Fruit fly (Drosophila melanogaster) whole organism, embryonic: ENCODE measurements around the gene Ir87a.
A peak's percentile ranks its signal among the peaks of the same experiment; 100 is the strongest.

Experiments used
- B-H2 ChIP-seq: fragments of 200-800 bp; sonication (Bioruptor generic); optimal IDR thresholded peaks from 2 replicates; lab custom pipeline; 2018; ENCODE audit warnings: missing biosample characterization, mild to moderate bottlenecking, missing genetic modification characterization
- CG10267 ChIP-seq: fragments of 200-800 bp; sonication (Bioruptor generic); optimal IDR thresholded peaks from 2 replicates; lab custom pipeline; 2018; ENCODE audit warnings: missing biosample characterization, mild to moderate bottlenecking, missing genetic modification characterization, moderate library complexity
- CG11247 ChIP-seq: fragments of 200-800 bp; sonication (Bioruptor generic); IDR thresholded peaks from 2 replicates; pipeline ENCODE4 v1.3.6; 2022; ENCODE audit warnings: missing biosample characterization, missing genetic modification characterization
- CG12744 ChIP-seq: fragments of 200-800 bp; sonication (Bioruptor generic); optimal IDR thresholded peaks from 2 replicates; lab custom pipeline; 2016; ENCODE audit warnings: missing biosample characterization, missing genetic modification characterization
- CG12769 ChIP-seq: fragments of 200-800 bp; sonication (Bioruptor generic); optimal IDR thresholded peaks from 2 replicates; lab custom pipeline; 2019; ENCODE audit warnings: missing biosample characterization, mild to moderate bottlenecking, missing genetic modification characterization, moderate library complexity
- CG13296 ChIP-seq: fragments of 200-800 bp; sonication (Bioruptor generic); optimal IDR thresholded peaks from 3 replicates; lab custom pipeline; 2018; ENCODE audit warnings: missing biosample characterization, mild to moderate bottlenecking, missing genetic modification characterization
- CG13775 ChIP-seq: fragments of 200-800 bp; sonication (Bioruptor generic); optimal IDR thresholded peaks from 3 replicates; lab custom pipeline; 2017; ENCODE audit warnings: missing biosample characterization, mild to moderate bottlenecking, missing genetic modification characterization
- CG1529 ChIP-seq: fragments of 200-800 bp; sonication (Bioruptor generic); optimal IDR thresholded peaks from 3 replicates; lab custom pipeline; 2018; ENCODE audit warnings: missing biosample characterization, missing genetic modification characterization
- CG15479 ChIP-seq: fragments of 200-800 bp; sonication (Bioruptor generic); optimal IDR thresholded peaks from 3 replicates; lab custom pipeline; 2019; ENCODE audit warnings: missing biosample characterization, mild to moderate bottlenecking, missing genetic modification characterization, moderate library complexity
- CG15514 ChIP-seq: fragments of 200-800 bp; sonication (Bioruptor generic); optimal IDR thresholded peaks from 3 replicates; lab custom pipeline; 2017; ENCODE audit warnings: missing biosample characterization, missing genetic modification characterization, mild to moderate bottlenecking, moderate library complexity, missing genetic modification reagents
- CG18011 ChIP-seq: fragments of 200-800 bp; sonication (Bioruptor generic); optimal IDR thresholded peaks from 2 replicates; lab custom pipeline; 2017; ENCODE audit warnings: missing biosample characterization, missing genetic modification characterization, mild to moderate bottlenecking, moderate library complexity, missing genotype
- CG18764 ChIP-seq: fragments of 200-800 bp; sonication (Bioruptor generic); optimal IDR thresholded peaks from 3 replicates; lab custom pipeline; 2016; ENCODE audit warnings: missing biosample characterization, missing genetic modification characterization
- CG3407 ChIP-seq: fragments of 200-800 bp; sonication (Bioruptor generic); optimal IDR thresholded peaks from 2 replicates; lab custom pipeline; 2018; ENCODE audit warnings: missing biosample characterization, mild to moderate bottlenecking, missing genetic modification characterization
- CG4360 ChIP-seq: fragments of 200-800 bp; sonication (Bioruptor generic); IDR thresholded peaks from 2 replicates; pipeline ENCODE4 v1.3.6; 2022; ENCODE audit warnings: missing biosample characterization, missing genetic modification characterization
- CG5180 ChIP-seq: fragments of 200-800 bp; sonication (Bioruptor generic); optimal IDR thresholded peaks from 3 replicates; lab custom pipeline; 2017; ENCODE audit warnings: missing biosample characterization, missing genetic modification characterization, mild to moderate bottlenecking, moderate library complexity, missing genetic modification reagents
- CG6813 ChIP-seq: fragments of 200-800 bp; sonication (Bioruptor generic); optimal IDR thresholded peaks from 2 replicates; lab custom pipeline; 2017; ENCODE audit warnings: missing biosample characterization, missing genetic modification characterization, mild to moderate bottlenecking, moderate library complexity, missing genetic modification reagents
- CG9215 ChIP-seq: fragments of 200-800 bp; sonication (Bioruptor generic); IDR thresholded peaks from 2 replicates; pipeline ENCODE4 v1.3.6; 2022; ENCODE audit warnings: missing biosample characterization, missing genetic modification characterization
- CG9609 ChIP-seq: fragments of 200-800 bp; sonication (Bioruptor generic); optimal IDR thresholded peaks from 3 replicates; lab custom pipeline; 2016; ENCODE audit warnings: missing biosample characterization, missing genetic modification characterization
- CG9932 ChIP-seq: fragments of 200-800 bp; sonication (Bioruptor generic); IDR thresholded peaks from 2 replicates; pipeline ENCODE4 v1.3.6; 2022; ENCODE audit warnings: missing biosample characterization, missing genetic modification characterization
- Dll ChIP-seq: fragments of 200-800 bp; sonication (Bioruptor generic); IDR thresholded peaks from 4 replicates; pipeline ENCODE4 v1.3.6; 2022; ENCODE audit warnings: missing biosample characterization, missing genetic modification characterization; ENCODE audit not compliant: partially characterized antibody
- Gug ChIP-seq: fragments of 200-800 bp; sonication (Bioruptor generic); IDR thresholded peaks from 4 replicates; pipeline ENCODE4 v1.3.6; 2022; ENCODE audit warnings: missing biosample characterization, missing genetic modification characterization
- Lhr ChIP-seq: fragments of 200-800 bp; sonication (Bioruptor generic); optimal IDR thresholded peaks from 3 replicates; lab custom pipeline; 2017; ENCODE audit warnings: mild to moderate bottlenecking, missing biosample characterization, missing genetic modification reagents, missing genetic modification characterization
- Sin3A ChIP-seq: fragments of >200 bp; optimal IDR thresholded peaks from 2 replicates; lab custom pipeline; 2018
- Stat92E ChIP-seq, 3 experiments: fragments of >200 bp in 2 of 3; fragments of 200-800 bp in 1 of 3; sonication (Bioruptor generic) in 1 of 3; optimal IDR thresholded peaks; 2 replicates each; lab custom pipeline; 2017 to 2019; ENCODE audit warnings: missing biosample characterization in 3 of 3, missing genetic modification characterization in 3 of 3, mild to moderate bottlenecking in 1 of 3, moderate library complexity in 1 of 3
- Taf1 ChIP-seq: fragments of 200-800 bp; sonication (Bioruptor generic); IDR thresholded peaks from 2 replicates; pipeline ENCODE4 v1.3.6; 2022; ENCODE audit warnings: missing biosample characterization, missing genetic modification characterization
- YL-1 ChIP-seq: fragments of 200-800 bp; sonication (Bioruptor generic); optimal IDR thresholded peaks from 3 replicates; lab custom pipeline; 2017; ENCODE audit warnings: missing biosample characterization, mild to moderate bottlenecking, missing genetic modification characterization
- ara ChIP-seq: fragments of 200-800 bp; sonication (Bioruptor generic); IDR thresholded peaks from 2 replicates; pipeline ENCODE4 v1.3.6; 2022; ENCODE audit warnings: missing biosample characterization, missing genetic modification characterization
- bsh ChIP-seq, 2 experiments: fragments of 200-800 bp; sonication (Bioruptor generic); optimal IDR thresholded peaks; 2 replicates each; lab custom pipeline; 2017 to 2018; ENCODE audit warnings: mild to moderate bottlenecking in 2 of 2, missing biosample characterization in 2 of 2, missing genetic modification characterization in 2 of 2, moderate library complexity in 1 of 2
- cato ChIP-seq: fragments of 200-800 bp; sonication (Bioruptor generic); optimal IDR thresholded peaks from 2 replicates; lab custom pipeline; 2016; ENCODE audit warnings: missing biosample characterization, missing genetic modification characterization, borderline replicate concordance
- caup ChIP-seq: fragments of 200-800 bp; sonication (Bioruptor generic); optimal IDR thresholded peaks from 3 replicates; lab custom pipeline; 2017; ENCODE audit warnings: missing biosample characterization, mild to moderate bottlenecking, missing genetic modification characterization, moderate library complexity; ENCODE audit not compliant: severe bottlenecking
- corto ChIP-seq: fragments of 200-800 bp; sonication (Bioruptor generic); optimal IDR thresholded peaks from 2 replicates; lab custom pipeline; 2016; ENCODE audit warnings: missing biosample characterization, mild to moderate bottlenecking, missing genetic modification characterization, moderate library complexity
- da ChIP-seq: fragments of 200-800 bp; sonication (Bioruptor generic); optimal IDR thresholded peaks from 2 replicates; lab custom pipeline; 2016; ENCODE audit warnings: missing biosample characterization, missing genetic modification characterization
- fd3F ChIP-seq: fragments of 200-800 bp; sonication (Bioruptor generic); optimal IDR thresholded peaks from 2 replicates; lab custom pipeline; 2018; ENCODE audit warnings: missing biosample characterization, mild to moderate bottlenecking, missing genetic modification characterization, moderate library complexity
- gcm2 ChIP-seq: fragments of 200-800 bp; sonication (Bioruptor generic); optimal IDR thresholded peaks from 2 replicates; lab custom pipeline; 2016; ENCODE audit warnings: missing biosample characterization, missing genetic modification characterization
- gro ChIP-seq: fragments of 200-800 bp; sonication (Bioruptor generic); optimal IDR thresholded peaks from 2 replicates; lab custom pipeline; 2016; ENCODE audit warnings: missing biosample characterization, missing genetic modification characterization
- gt ChIP-seq: fragments of 200-800 bp; sonication (Bioruptor generic); IDR thresholded peaks from 2 replicates; pipeline ENCODE4 v1.3.6; 2022; ENCODE audit warnings: missing biosample characterization, missing genetic modification characterization
- mam ChIP-seq: fragments of 200-800 bp; sonication (Bioruptor generic); optimal IDR thresholded peaks from 3 replicates; lab custom pipeline; 2016; ENCODE audit warnings: missing biosample characterization, missing genetic modification characterization
- nerfin-1 ChIP-seq: fragments of 200-800 bp; sonication (Bioruptor generic); optimal IDR thresholded peaks from 3 replicates; lab custom pipeline; 2019; ENCODE audit warnings: missing biosample characterization, mild to moderate bottlenecking, missing genetic modification characterization, moderate library complexity
- onecut ChIP-seq: fragments of 200-800 bp; sonication (Bioruptor generic); IDR thresholded peaks from 2 replicates; pipeline ENCODE4 v1.3.6; 2022; ENCODE audit warnings: missing biosample characterization, missing genetic modification characterization
- pan ChIP-seq, 4 experiments: fragments of >200 bp in 3 of 4; fragments of 200-800 bp in 1 of 4; sonication (Bioruptor generic) in 1 of 4; optimal IDR thresholded peaks in 3 of 4; IDR thresholded peaks in 1 of 4; 2 replicates each; pipeline versions ENCODE4 v1.3.6 to Lab custom; 2017 to 2022; ENCODE audit warnings: missing biosample characterization in 2 of 4, missing genetic modification characterization in 2 of 4, mixed read lengths in 1 of 4
- pfk ChIP-seq: fragments of 200-800 bp; sonication (Bioruptor generic); optimal IDR thresholded peaks from 2 replicates; lab custom pipeline; 2018; ENCODE audit warnings: missing biosample characterization, mild to moderate bottlenecking, missing genetic modification characterization, moderate library complexity
- shn ChIP-seq: fragments of 200-800 bp; sonication (Bioruptor generic); optimal IDR thresholded peaks from 3 replicates; lab custom pipeline; 2016; ENCODE audit warnings: missing biosample characterization, missing genetic modification characterization
- toy ChIP-seq: fragments of 200-800 bp; sonication (Bioruptor generic); IDR thresholded peaks from 2 replicates; pipeline ENCODE4 v1.3.6; 2022; ENCODE audit warnings: missing biosample characterization, missing genetic modification characterization
- tx ChIP-seq: fragments of 200-800 bp; sonication (Bioruptor generic); optimal IDR thresholded peaks from 2 replicates; lab custom pipeline; 2016; ENCODE audit warnings: missing biosample characterization, missing genetic modification characterization
- usp ChIP-seq: fragments of >200 bp; optimal IDR thresholded peaks from 2 replicates; lab custom pipeline; 2017; ENCODE audit warnings: missing biosample characterization, missing genetic modification characterization
- vfl ChIP-seq: fragments of 200-800 bp; sonication (Bioruptor generic); optimal IDR thresholded peaks from 2 replicates; lab custom pipeline; 2016; ENCODE audit warnings: missing biosample characterization, missing genetic modification characterization
- vnd ChIP-seq: fragments of 200-800 bp; sonication (Bioruptor generic); IDR thresholded peaks from 3 replicates; pipeline ENCODE4 v1.3.6; 2022; ENCODE audit warnings: missing biosample characterization, missing genetic modification characterization; ENCODE audit not compliant: partially characterized antibody

Gene Ir87a

dm6 chr3R:13400902-13401721, 19.0 kb upstream of the Ir87a start (continued):
- TF ChIP-seq nerfin-1 (tag; lab: Kevin White, UChicago) (peak; percentile 84), onecut (GFP tag; lab: Robert Waterston, UW) (peak; percentile 53), cato (GFP tag; lab: Kevin White, UChicago) (peak; percentile 77), CG18011 (GFP tag; lab: Kevin White, UChicago) (peak; percentile 64), pan (optimal IDR thresholded peaks at IDR 0.05; lab: Kevin White, UChicago) (no peak), pan (GFP tag; optimal IDR thresholded peaks at IDR 0.05 in 1 of 2, IDR thresholded peaks at IDR 0.05 in 1 of 2) (peak in 1 of 2 experiments; percentile 83), CG11247 (GFP tag; lab: Robert Waterston, UW) (peak; percentile 60), CG6813 (GFP tag; lab: Kevin White, UChicago) (peak; percentile 73), CG1529 (GFP tag; lab: Kevin White, UChicago) (peak; percentile 89), CG18764 (GFP tag; lab: Kevin White, UChicago) (peak; percentile 62), Lhr (GFP tag; lab: Kevin White, UChicago) (peak; percentile 78), CG9609 (GFP tag; lab: Kevin White, UChicago) (peak; percentile 88), CG3407 (GFP tag; lab: Kevin White, UChicago) (peak; percentile 75), toy (GFP tag; lab: Robert Waterston, UW) (peak; percentile 53; the same call in 1 of the 2 replicates), Gug (GFP tag; lab: Robert Waterston, UW) (peak; percentile 61; the same call in 3 of the 4 replicates), mam (GFP tag; lab: Kevin White, UChicago) (peak; percentile 86), CG9932 (GFP tag; lab: Robert Waterston, UW) (peak; percentile 85), da (GFP tag; lab: Kevin White, UChicago) (peak; percentile 76), gt (GFP tag; lab: Robert Waterston, UW) (0 out of 2 replicates have a peak, but pooled peaks have one; percentile 31), Dll (GFP tag; lab: Robert Waterston, UW) (no peak), CG9215 (GFP tag; lab: Robert Waterston, UW) (peak; percentile 79), ara (peak; percentile 88), CG13775 (GFP tag; lab: Kevin White, UChicago) (peak; percentile 90), CG13296 (GFP tag; lab: Kevin White, UChicago) (peak; percentile 84), vnd (GFP tag; lab: Robert Waterston, UW) (no peak), vfl (peak; percentile 80), CG15514 (GFP tag; lab: Kevin White, UChicago) (peak; percentile 80), gro (GFP tag; lab: Kevin White, UChicago) (peak; percentile 55), CG4360 (GFP tag; lab: Robert Waterston, UW) (0 out of 2 replicates have a peak, but pooled peaks have one; percentile 42), CG10267 (tag; lab: Kevin White, UChicago) (peak; percentile 84), corto (peak; percentile 48), CG12769 (tag; lab: Kevin White, UChicago) (peak; percentile 85), CG15479 (GFP tag; lab: Kevin White, UChicago) (no peak), gcm2 (GFP tag; lab: Kevin White, UChicago) (peak; percentile 82), CG5180 (peak; percentile 72), Stat92E (GFP tag; optimal IDR thresholded peaks at IDR 0.05; lab: Kevin White, UChicago) (peak in 1 of 3 experiments; percentile 45), tx (peak; percentile 86), fd3F (GFP tag; lab: Kevin White, UChicago) (peak; percentile 80), bsh (GFP tag; optimal IDR thresholded peaks at IDR 0.05; lab: Kevin White, UChicago) (peak; percentile 90 to 91), shn (peak; percentile 92), CG12744 (peak; percentile 86), pfk (GFP tag; lab: Kevin White, UChicago) (no peak), Sin3A (lab: Kevin White, UChicago) (no peak), B-H2 (peak; percentile 19), usp (GFP tag; lab: Kevin White, UChicago) (no peak), caup (GFP tag; lab: Kevin White, UChicago) (peak; percentile 84), Taf1 (peak; percentile 65; the same call in 1 of the 2 replicates), YL-1 (peak; percentile 3)
